Comparison of ENCODE assay signal across 5 fruit fly cellular contexts in the genomic region with DNA sequence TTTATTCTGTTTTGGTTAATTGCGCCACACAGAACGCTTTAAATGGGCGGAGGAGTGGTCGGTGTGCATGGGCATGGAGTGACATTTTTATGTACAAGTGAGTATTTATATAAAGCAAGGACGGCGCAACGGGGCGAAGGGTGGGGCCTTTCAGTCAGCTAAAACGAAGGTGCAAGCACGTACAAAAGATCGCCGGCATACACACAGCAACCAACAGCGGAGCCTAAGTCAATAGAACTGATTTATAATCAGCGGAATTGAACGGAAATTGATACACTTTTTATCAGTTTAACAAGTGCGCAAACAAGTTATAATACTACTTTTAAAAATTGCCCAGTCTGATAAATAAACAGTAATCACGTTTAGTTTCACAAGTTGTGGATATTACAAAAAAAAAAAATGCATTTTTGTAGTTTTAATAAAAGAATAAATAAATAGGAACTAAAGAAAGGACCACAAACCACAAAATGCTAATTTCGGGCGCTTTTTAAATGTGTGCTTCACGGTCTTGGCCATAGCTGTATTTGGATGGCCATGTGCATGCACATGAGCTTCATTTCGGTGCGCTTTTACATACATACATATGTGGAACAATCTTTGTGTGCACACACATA.
TF ChIP-seq lines count a peak whose summit lies in the region.

No protein-coding gene starts in this region.

- TF ChIP-seq CTCF in whole organism, embryonic (GFP tag; optimal IDR thresholded peaks at IDR 0.05; lab: Kevin White, UChicago), result no peak

TF ChIP-seq in whole organism, adult, 20 proteins besides CTCF, POLR2A, EP300 and RAD21 (continues in another document):
- TF ChIP-seq Clk (GFP tag; optimal IDR thresholded peaks at IDR 0.05; lab: Kevin White, UChicago) (no peak), CG7101 (tag; optimal IDR thresholded peaks at IDR 0.05; lab: Kevin White, UChicago) (peak; percentile 47), CG14711 (tag; optimal IDR thresholded peaks at IDR 0.05; lab: Kevin White, UChicago) (peak; percentile 5), bab1 (GFP tag; optimal IDR thresholded peaks at IDR 0.05; lab: Kevin White, UChicago) (peak; percentile 83), toe (GFP tag; optimal IDR thresholded peaks at IDR 0.05; lab: Kevin White, UChicago) (no peak), CG7045 (GFP tag; optimal IDR thresholded peaks at IDR 0.05; lab: Kevin White, UChicago) (no peak), tj (GFP tag; optimal IDR thresholded peaks at IDR 0.05; lab: Kevin White, UChicago) (peak; percentile 62), CG12768 (GFP tag; optimal IDR thresholded peaks at IDR 0.05; lab: Kevin White, UChicago) (no peak), pad (GFP tag; optimal IDR thresholded peaks at IDR 0.05; lab: Kevin White, UChicago) (peak; percentile 26), CG1620 (GFP tag; optimal IDR thresholded peaks at IDR 0.05; lab: Kevin White, UChicago) (no peak), CG11617 (GFP tag; optimal IDR thresholded peaks at IDR 0.05; lab: Kevin White, UChicago) (peak; percentile 62), cnc (optimal IDR thresholded peaks at IDR 0.05; lab: Kevin White, UChicago) (no peak), Crg-1 (GFP tag; optimal IDR thresholded peaks at IDR 0.05; lab: Kevin White, UChicago) (no peak), CG33017 (tag; optimal IDR thresholded peaks at IDR 0.05; lab: Kevin White, UChicago) (no peak), CG5204 (GFP tag; optimal IDR thresholded peaks at IDR 0.05; lab: Kevin White, UChicago) (no peak), kay (GFP tag; lab: Kevin White, UChicago; ENCODE audit: borderline replicate concordance) (no peak), cic (GFP tag; optimal IDR thresholded peaks at IDR 0.05; lab: Kevin White, UChicago) (no peak)

TF ChIP-seq in whole organism, embryonic, 481 proteins besides CTCF, POLR2A, EP300 and RAD21 (continues in another document):
- no peak for TF ChIP-seq zf30C (GFP tag; optimal IDR thresholded peaks at IDR 0.05; lab: Kevin White, UChicago)
- TF ChIP-seq prd (optimal IDR thresholded peaks at IDR 0.05; lab: Kevin White, UChicago), result no peak
- TF ChIP-seq prd (GFP tag; IDR thresholded peaks at IDR 0.05; lab: Robert Waterston, UW), result 0 out of 3 replicates have a peak, but pooled peaks have one; percentile 12
- TF ChIP-seq Oli (tag; optimal IDR thresholded peaks at IDR 0.05; lab: Kevin White, UChicago), result peak; percentile 12
- TF ChIP-seq lbe (GFP tag; optimal IDR thresholded peaks at IDR 0.05; lab: Kevin White, UChicago), result peak; percentile 20
- no peak for TF ChIP-seq CG2116 (GFP tag; optimal IDR thresholded peaks at IDR 0.05; lab: Kevin White, UChicago)
- peak; percentile 54 for TF ChIP-seq dmrt99B (tag; optimal IDR thresholded peaks at IDR 0.05; lab: Kevin White, UChicago)
- TF ChIP-seq CG6254 (GFP tag; optimal IDR thresholded peaks at IDR 0.05; lab: Kevin White, UChicago), result peak; percentile 5
- no peak for TF ChIP-seq Lim3 (GFP tag; IDR thresholded peaks at IDR 0.05; lab: Robert Waterston, UW)
- TF ChIP-seq CG6689 (GFP tag; IDR thresholded peaks at IDR 0.05; lab: Robert Waterston, UW), result 0 out of 2 replicates have a peak, but pooled peaks have one; percentile 19
- peak; percentile 19 for TF ChIP-seq CG9437 (GFP tag; optimal IDR thresholded peaks at IDR 0.05; lab: Kevin White, UChicago)
- peak; percentile 31 for TF ChIP-seq ATbp (GFP tag; optimal IDR thresholded peaks at IDR 0.05; lab: Kevin White, UChicago)
- peak; percentile 7 for TF ChIP-seq grau (tag; optimal IDR thresholded peaks at IDR 0.05; lab: Kevin White, UChicago)
- no peak for TF ChIP-seq Pdp1 (GFP tag; optimal IDR thresholded peaks at IDR 0.05; lab: Kevin White, UChicago)
- peak; percentile 56 for TF ChIP-seq Sox102F (GFP tag; optimal IDR thresholded peaks at IDR 0.05; lab: Kevin White, UChicago)
- no peak for TF ChIP-seq CG12942 (GFP tag; optimal IDR thresholded peaks at IDR 0.05; lab: Kevin White, UChicago)
- TF ChIP-seq CoRest (tag; optimal IDR thresholded peaks at IDR 0.05; lab: Kevin White, UChicago), result peak; percentile 18

TF ChIP-seq in whole organism, prepupa, 60 proteins besides CTCF, POLR2A, EP300 and RAD21 (continues in another document):
- TF ChIP-seq CG10669 (GFP tag; optimal IDR thresholded peaks at IDR 0.05; lab: Kevin White, UChicago) (peak; percentile 42), Met (GFP tag; optimal IDR thresholded peaks at IDR 0.05; lab: Kevin White, UChicago) (peak; percentile 82), Gug (GFP tag; IDR thresholded peaks at IDR 0.05; lab: Robert Waterston, UW) (peak; percentile 32; the same call in 1 of the 2 replicates), lz (GFP tag; optimal IDR thresholded peaks at IDR 0.05; lab: Kevin White, UChicago) (peak; percentile 78), CG6276 (GFP tag; optimal IDR thresholded peaks at IDR 0.05; lab: Kevin White, UChicago) (peak; percentile 72), CG6163 (GFP tag; IDR thresholded peaks at IDR 0.05; lab: Robert Waterston, UW) (peak; percentile 29; the same call in 1 of the 3 replicates), CG34406 (GFP tag; optimal IDR thresholded peaks at IDR 0.05; lab: Kevin White, UChicago) (peak; percentile 68), Hr4 (GFP tag; optimal IDR thresholded peaks at IDR 0.05; lab: Kevin White, UChicago) (peak; percentile 68), svp (GFP tag; lab: Kevin White, UChicago) (peak; percentile 87), Eip78C (GFP tag; lab: Kevin White, UChicago) (peak; percentile 88), salr (GFP tag; optimal IDR thresholded peaks at IDR 0.05; lab: Kevin White, UChicago) (peak in 1 of 2 experiments; percentile 49), Ets96B (tag; optimal IDR thresholded peaks at IDR 0.05; lab: Kevin White, UChicago) (peak; percentile 43), net (GFP tag; optimal IDR thresholded peaks at IDR 0.05; lab: Kevin White, UChicago) (peak; percentile 59), Ets21C (GFP tag; optimal IDR thresholded peaks at IDR 0.05; lab: Kevin White, UChicago) (peak; percentile 34), eg (GFP tag; IDR thresholded peaks at IDR 0.05; lab: Robert Waterston, UW) (peak; percentile 50; the same call in 1 of the 3 replicates), fd85E (GFP tag; optimal IDR thresholded peaks at IDR 0.05; lab: Kevin White, UChicago) (no peak), CG7368 (GFP tag; optimal IDR thresholded peaks at IDR 0.05; lab: Kevin White, UChicago) (peak; percentile 17)

TF ChIP-seq in whole organism, pupa, 21 proteins besides CTCF, POLR2A, EP300 and RAD21 (continues in another document):
- TF ChIP-seq CG13204 (GFP tag; optimal IDR thresholded peaks at IDR 0.05; lab: Kevin White, UChicago), result no peak
- TF ChIP-seq CG10348 (GFP tag; IDR thresholded peaks at IDR 0.05; lab: Robert Waterston, UW), result no peak
- no peak for TF ChIP-seq EcR (GFP tag; optimal IDR thresholded peaks at IDR 0.05; lab: Kevin White, UChicago)
- TF ChIP-seq Snoo (tag; optimal IDR thresholded peaks at IDR 0.05; lab: Kevin White, UChicago), result peak; percentile 75
- TF ChIP-seq CG12605 (GFP tag; IDR thresholded peaks at IDR 0.05; lab: Robert Waterston, UW), result no peak
- TF ChIP-seq CG17806 (tag; optimal IDR thresholded peaks at IDR 0.05; lab: Kevin White, UChicago), result peak; percentile 23
- peak; percentile 31 for TF ChIP-seq CG8159 (tag; optimal IDR thresholded peaks at IDR 0.05; lab: Kevin White, UChicago)
- TF ChIP-seq rn (GFP tag; IDR thresholded peaks at IDR 0.05; lab: Robert Waterston, UW), result no peak
- peak; percentile 18; the same call in 1 of the 2 replicates for TF ChIP-seq Ets98B (GFP tag; IDR thresholded peaks at IDR 0.05; lab: Robert Waterston, UW)
- peak; percentile 28 for TF ChIP-seq CG34367 (tag; optimal IDR thresholded peaks at IDR 0.05; lab: Kevin White, UChicago)
- no peak for TF ChIP-seq CG4496 (GFP tag; IDR thresholded peaks at IDR 0.05; lab: Robert Waterston, UW)
- TF ChIP-seq CG9948 (tag; optimal IDR thresholded peaks at IDR 0.05; lab: Kevin White, UChicago), result peak; percentile 19
- TF ChIP-seq D1 (tag; optimal IDR thresholded peaks at IDR 0.05; lab: Kevin White, UChicago), result no peak
- TF ChIP-seq gl (tag; optimal IDR thresholded peaks at IDR 0.05; lab: Kevin White, UChicago), result no peak
- peak; percentile 33 for TF ChIP-seq CG15710 (tag; optimal IDR thresholded peaks at IDR 0.05; lab: Kevin White, UChicago)
- TF ChIP-seq CG14655 (GFP tag; optimal IDR thresholded peaks at IDR 0.05; lab: Kevin White, UChicago), result no peak
- TF ChIP-seq Pif1B (GFP tag; optimal IDR thresholded peaks at IDR 0.05; lab: Kevin White, UChicago), result peak; percentile 45
- TF ChIP-seq Pif1A (GFP tag; optimal IDR thresholded peaks at IDR 0.05; lab: Kevin White, UChicago), result peak; percentile 64
- TF ChIP-seq fd96Ca (GFP tag; IDR thresholded peaks at IDR 0.05; lab: Robert Waterston, UW), result 0 out of 3 replicates have a peak, but pooled peaks have one; percentile 20

TF ChIP-seq in whole organism, wandering third instar larva, 38 proteins besides CTCF, POLR2A, EP300 and RAD21:
- TF ChIP-seq br (GFP tag; optimal IDR thresholded peaks at IDR 0.05; lab: Kevin White, UChicago) (peak; percentile 59), h (GFP tag; optimal IDR thresholded peaks at IDR 0.05; lab: Kevin White, UChicago) (peak; percentile 70), Sp1 (GFP tag; optimal IDR thresholded peaks at IDR 0.05; lab: Kevin White, UChicago) (peak; percentile 62), foxo (GFP tag; optimal IDR thresholded peaks at IDR 0.05; lab: Kevin White, UChicago) (peak in 1 of 2 experiments; percentile 56), woc (GFP tag; optimal IDR thresholded peaks at IDR 0.05; lab: Kevin White, UChicago) (peak; percentile 57), dmrt93B (GFP tag; optimal IDR thresholded peaks at IDR 0.05; lab: Kevin White, UChicago) (peak; percentile 46), ey (GFP tag; optimal IDR thresholded peaks at IDR 0.05; lab: Kevin White, UChicago) (peak; percentile 49), Mio (GFP tag; optimal IDR thresholded peaks at IDR 0.05; lab: Kevin White, UChicago) (no peak), fru (GFP tag; optimal IDR thresholded peaks at IDR 0.05; lab: Kevin White, UChicago) (peak; percentile 72), dl (GFP tag; optimal IDR thresholded peaks at IDR 0.05; lab: Kevin White, UChicago; ENCODE audit: insufficient read depth in 1 of 2, partially characterized antibody in 2 of 2) (no peak), OdsH (GFP tag; optimal IDR thresholded peaks at IDR 0.05; lab: Kevin White, UChicago) (peak; percentile 49), Myc (optimal IDR thresholded peaks at IDR 0.05; lab: Kevin White, UChicago) (no peak), rgr (GFP tag; optimal IDR thresholded peaks at IDR 0.05; lab: Kevin White, UChicago) (peak; percentile 8), Hr83 (GFP tag; optimal IDR thresholded peaks at IDR 0.05; lab: Kevin White, UChicago; ENCODE audit: poor library complexity, severe bottlenecking) (no peak), psq (GFP tag; optimal IDR thresholded peaks at IDR 0.05; lab: Kevin White, UChicago) (peak; percentile 42), sv (GFP tag; optimal IDR thresholded peaks at IDR 0.05; lab: Kevin White, UChicago) (no peak), HLH106 (tag; optimal IDR thresholded peaks at IDR 0.05; lab: Kevin White, UChicago) (peak; percentile 52)
TF ChIP-seq in whole organism, wandering third instar larva: peak in this region for 12.
